Worm (Caenorhabditis elegans) whole organism, L1 larva: ENCODE results near the gene R01H10.4.

Experiments
- lsy-2 ChIP-seq, 2 experiments: fragments of 150-350 bp; optimal IDR thresholded peaks; 2 replicates each; lab custom pipeline; 2014; ENCODE audit warnings: missing biosample characterization in 2 of 2, missing genetic modification characterization in 2 of 2
- mdl-1 ChIP-seq, 2 experiments: fragments of 150-350 bp; optimal IDR thresholded peaks; 2 replicates each; lab custom pipeline; 2014 to 2017; ENCODE audit warnings: missing biosample characterization in 2 of 2, missing genetic modification characterization in 2 of 2, inconsistent platforms in 1 of 2
- nhr-12 ChIP-seq: sonication (generic microtip); optimal IDR thresholded peaks from 2 replicates; lab custom pipeline; 2017; ENCODE audit warnings: missing biosample characterization, missing genetic modification characterization
- unc-98 ChIP-seq: fragments of 200-800 bp; sonication (Bioruptor generic); IDR thresholded peaks from 2 replicates; pipeline ENCODE4 v1.3.6; 2022; ENCODE audit warnings: missing genetic modification characterization, missing compliant biosample characterization

ce11 chrIII:10278826-10279225 lies 24.2 kb downstream of the R01H10.4 start, which contains the start of gene pad-2:
- no peak for TF ChIP-seq mdl-1 (tag; optimal IDR thresholded peaks at IDR 0.05; lab: Kevin White, UChicago)
- TF ChIP-seq lsy-2 (tag; optimal IDR thresholded peaks at IDR 0.05; lab: Kevin White, UChicago): no peak
- TF ChIP-seq nhr-12: no peak
- no peak for TF ChIP-seq unc-98 (GFP tag; lab: Robert Waterston, UW)
